1 fruit fly cellular context compared by ENCODE assay signal in the genomic region with DNA sequence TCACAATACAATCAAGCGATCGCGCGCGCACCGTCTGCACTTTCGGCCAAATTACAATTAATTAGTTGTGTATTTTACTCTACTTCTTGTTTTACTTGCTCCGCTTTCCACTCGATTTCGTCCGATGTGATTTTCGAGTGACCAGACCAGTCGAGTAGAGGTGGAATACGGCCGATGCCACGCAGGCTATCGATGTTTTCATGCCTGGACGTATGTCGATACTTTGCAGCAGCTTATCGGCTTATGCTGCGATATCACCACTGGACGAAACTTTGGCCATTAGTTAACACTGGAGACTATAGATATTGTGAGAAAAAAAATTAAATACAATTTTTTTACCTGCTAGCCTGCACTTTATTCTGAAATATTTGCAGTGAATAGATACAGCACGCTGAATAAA.
A peak's percentile ranks its signal among the peaks of the same experiment; 100 is the strongest.
TF ChIP-seq lines count a peak whose summit lies in the region.

TSS of gene RhoGAP19D (minus strand) at position 155 of the 400 bp plus-strand sequence.

TF ChIP-seq in whole organism, embryonic, 481 proteins besides CTCF, POLR2A, EP300 and RAD21 (continued from another document and continues in another):
- TF ChIP-seq croc (GFP tag; conservative IDR thresholded peaks at IDR 0.05; lab: Robert Waterston, UW) (no peak), ttk (GFP tag; IDR thresholded peaks at IDR 0.05; lab: Robert Waterston, UW) (no peak), klu (GFP tag; IDR thresholded peaks at IDR 0.05; lab: Robert Waterston, UW) (no peak), fd102C (GFP tag; optimal IDR thresholded peaks at IDR 0.05; lab: Kevin White, UChicago) (no peak), CG14014 (GFP tag; IDR thresholded peaks at IDR 0.05; lab: Robert Waterston, UW) (peak; percentile 32; the same call in 1 of the 2 replicates), da (GFP tag; optimal IDR thresholded peaks at IDR 0.05; lab: Kevin White, UChicago) (no peak), gcm2 (GFP tag; optimal IDR thresholded peaks at IDR 0.05; lab: Kevin White, UChicago) (no peak), CG3163 (GFP tag; optimal IDR thresholded peaks at IDR 0.05; lab: Kevin White, UChicago) (peak; percentile 38), tio (GFP tag; optimal IDR thresholded peaks at IDR 0.05; lab: Kevin White, UChicago) (no peak), kay (GFP tag; optimal IDR thresholded peaks at IDR 0.05; lab: Kevin White, UChicago) (peak; percentile 40), CG17912 (GFP tag; optimal IDR thresholded peaks at IDR 0.05; lab: Kevin White, UChicago) (no peak), CG1602 (GFP tag; optimal IDR thresholded peaks at IDR 0.05; lab: Kevin White, UChicago) (peak; percentile 47), eve (GFP tag; optimal IDR thresholded peaks at IDR 0.05; lab: Kevin White, UChicago) (no peak), CG10979 (tag; optimal IDR thresholded peaks at IDR 0.05; lab: Kevin White, UChicago) (no peak), CG11398 (GFP tag; optimal IDR thresholded peaks at IDR 0.05; lab: Kevin White, UChicago) (peak; percentile 41), CG10654 (GFP tag; optimal IDR thresholded peaks at IDR 0.05; lab: Kevin White, UChicago) (peak; percentile 29), amos (GFP tag; IDR thresholded peaks at IDR 0.05; lab: Robert Waterston, UW; ENCODE audit: partially characterized antibody) (peak; percentile 98), CG33213 (GFP tag; optimal IDR thresholded peaks at IDR 0.05; lab: Kevin White, UChicago) (peak; percentile 80), rib (GFP tag; IDR thresholded peaks at IDR 0.05; lab: Robert Waterston, UW) (0 out of 2 replicates have a peak, but pooled peaks have one; percentile 38), disco-r (GFP tag; optimal IDR thresholded peaks at IDR 0.05; lab: Kevin White, UChicago) (no peak), CG16813 (GFP tag; IDR thresholded peaks at IDR 0.05; lab: Robert Waterston, UW; ENCODE audit: partially characterized antibody) (peak; percentile 96), Trl (optimal IDR thresholded peaks at IDR 0.05; lab: Kevin White, UChicago) (no peak), Trl (GFP tag; optimal IDR thresholded peaks at IDR 0.05; lab: Kevin White, UChicago) (peak; percentile 66), bab2 (GFP tag; optimal IDR thresholded peaks at IDR 0.05; lab: Kevin White, UChicago) (peak; percentile 42), ssp (GFP tag; IDR thresholded peaks at IDR 0.05; lab: Robert Waterston, UW) (peak; percentile 59), Bdp1 (GFP tag; optimal IDR thresholded peaks at IDR 0.05; lab: Kevin White, UChicago) (peak; percentile 17), gt (GFP tag; IDR thresholded peaks at IDR 0.05; lab: Robert Waterston, UW) (no peak), Dp (GFP tag; optimal IDR thresholded peaks at IDR 0.05; lab: Kevin White, UChicago) (peak; percentile 40), CG34224 (GFP tag; IDR thresholded peaks at IDR 0.05; lab: Robert Waterston, UW; ENCODE audit: partially characterized antibody) (peak; percentile 88), HmgD (GFP tag; optimal IDR thresholded peaks at IDR 0.05; lab: Kevin White, UChicago) (peak; percentile 88), gce (GFP tag; IDR thresholded peaks at IDR 0.05; lab: Robert Waterston, UW) (0 out of 3 replicates have a peak, but pooled peaks have one; percentile 29), CG4707 (GFP tag; optimal IDR thresholded peaks at IDR 0.05; lab: Kevin White, UChicago) (no peak), sna (GFP tag; IDR thresholded peaks at IDR 0.05; lab: Robert Waterston, UW; ENCODE audit: partially characterized antibody) (peak; percentile 79), odd (GFP tag; optimal IDR thresholded peaks at IDR 0.05; lab: Kevin White, UChicago) (no peak), dpn (GFP tag; optimal IDR thresholded peaks at IDR 0.05; lab: Kevin White, UChicago) (peak; percentile 69 to 73), tgo (GFP tag; IDR thresholded peaks at IDR 0.05; lab: Robert Waterston, UW) (peak; percentile 39; the same call in 2 of the 3 replicates), CG9932 (GFP tag; IDR thresholded peaks at IDR 0.05; lab: Robert Waterston, UW) (peak; percentile 93), Antp (GFP tag; optimal IDR thresholded peaks at IDR 0.05; lab: Kevin White, UChicago) (peak; percentile 79), Drgx (GFP tag; IDR thresholded peaks at IDR 0.05; lab: Robert Waterston, UW) (0 out of 2 replicates have a peak, but pooled peaks have one; percentile 9), C15 (GFP tag; IDR thresholded peaks at IDR 0.05; lab: Robert Waterston, UW) (no peak), CG6175 (GFP tag; IDR thresholded peaks at IDR 0.05; lab: Robert Waterston, UW) (no peak), Pdp1 (GFP tag; optimal IDR thresholded peaks at IDR 0.05; lab: Kevin White, UChicago) (peak; percentile 58 to 62), CG7839 (tag; optimal IDR thresholded peaks at IDR 0.05; lab: Kevin White, UChicago) (no peak), CG4617 (GFP tag; optimal IDR thresholded peaks at IDR 0.05; lab: Kevin White, UChicago; ENCODE audit: borderline replicate concordance) (peak; percentile 27), CG15073 (GFP tag; optimal IDR thresholded peaks at IDR 0.05; lab: Kevin White, UChicago) (no peak), CG32532 (GFP tag; IDR thresholded peaks at IDR 0.05; lab: Robert Waterston, UW) (peak; percentile 72), B-H1 (GFP tag; IDR thresholded peaks at IDR 0.05; lab: Robert Waterston, UW) (peak; percentile 30; the same call in 1 of the 3 replicates), lilli (GFP tag; optimal IDR thresholded peaks at IDR 0.05; lab: Kevin White, UChicago) (peak; percentile 73), CG11560 (tag; IDR thresholded peaks at IDR 0.05; lab: Robert Waterston, UW) (no peak), Elba2 (GFP tag; optimal IDR thresholded peaks at IDR 0.05; lab: Kevin White, UChicago) (no peak), Fer3 (tag; optimal IDR thresholded peaks at IDR 0.05; lab: Kevin White, UChicago) (peak; percentile 26), ATbp (GFP tag; optimal IDR thresholded peaks at IDR 0.05; lab: Kevin White, UChicago) (no peak), CG10431 (GFP tag; optimal IDR thresholded peaks at IDR 0.05; lab: Kevin White, UChicago) (no peak), Neu2 (GFP tag; optimal IDR thresholded peaks at IDR 0.05; lab: Kevin White, UChicago; ENCODE audit: borderline replicate concordance) (no peak), CG18619 (GFP tag; optimal IDR thresholded peaks at IDR 0.05; lab: Kevin White, UChicago) (no peak), CG17568 (GFP tag; optimal IDR thresholded peaks at IDR 0.05; lab: Kevin White, UChicago) (no peak), CG2712 (tag; optimal IDR thresholded peaks at IDR 0.05; lab: Kevin White, UChicago) (peak; percentile 19), hth (optimal IDR thresholded peaks at IDR 0.05; lab: Kevin White, UChicago) (no peak), shn (GFP tag; optimal IDR thresholded peaks at IDR 0.05; lab: Kevin White, UChicago) (peak; percentile 67), hb (GFP tag; IDR thresholded peaks at IDR 0.05; lab: Robert Waterston, UW; ENCODE audit: partially characterized antibody) (peak; percentile 93), schlank (tag; optimal IDR thresholded peaks at IDR 0.05; lab: Kevin White, UChicago) (no peak), Dfd (GFP tag; optimal IDR thresholded peaks at IDR 0.05; lab: Kevin White, UChicago) (no peak), Mad (GFP tag; optimal IDR thresholded peaks at IDR 0.05; lab: Kevin White, UChicago) (peak; percentile 54), E2f2 (GFP tag; IDR thresholded peaks at IDR 0.05; lab: Robert Waterston, UW) (peak; percentile 61), crp (GFP tag; optimal IDR thresholded peaks at IDR 0.05; lab: Kevin White, UChicago) (no peak), Hey (tag; optimal IDR thresholded peaks at IDR 0.05; lab: Kevin White, UChicago) (peak; percentile 14), CG7987 (GFP tag; optimal IDR thresholded peaks at IDR 0.05; lab: Kevin White, UChicago) (peak; percentile 44), Blimp-1 (GFP tag; optimal IDR thresholded peaks at IDR 0.05; lab: Kevin White, UChicago) (peak; percentile 6), CG30403 (GFP tag; optimal IDR thresholded peaks at IDR 0.05; lab: Kevin White, UChicago) (peak; percentile 58), toy (GFP tag; IDR thresholded peaks at IDR 0.05; lab: Robert Waterston, UW) (no peak), CG6683 (GFP tag; optimal IDR thresholded peaks at IDR 0.05; lab: Kevin White, UChicago) (no peak), Dref (GFP tag; IDR thresholded peaks at IDR 0.05; lab: Robert Waterston, UW) (peak; percentile 98), Hr78 (GFP tag; optimal IDR thresholded peaks at IDR 0.05; lab: Kevin White, UChicago) (no peak), Sox102F (GFP tag; optimal IDR thresholded peaks at IDR 0.05; lab: Kevin White, UChicago) (peak; percentile 4), h (optimal IDR thresholded peaks at IDR 0.05; lab: Kevin White, UChicago) (no peak), CG4404 (GFP tag; IDR thresholded peaks at IDR 0.05; lab: Robert Waterston, UW) (0 out of 2 replicates have a peak, but pooled peaks have one; percentile 27), MESR4 (GFP tag; optimal IDR thresholded peaks at IDR 0.05; lab: Kevin White, UChicago) (peak; percentile 62), tna (GFP tag; IDR thresholded peaks at IDR 0.05; lab: Robert Waterston, UW; ENCODE audit: partially characterized antibody) (peak; percentile 93), luna (GFP tag; optimal IDR thresholded peaks at IDR 0.05; lab: Kevin White, UChicago) (peak; percentile 64), Hand (GFP tag; optimal IDR thresholded peaks at IDR 0.05; lab: Kevin White, UChicago) (no peak), ham (GFP tag; IDR thresholded peaks at IDR 0.05; lab: Robert Waterston, UW) (no peak), dan (GFP tag; IDR thresholded peaks at IDR 0.05; lab: Robert Waterston, UW) (no peak), HHEX (GFP tag; optimal IDR thresholded peaks at IDR 0.05; lab: Kevin White, UChicago) (no peak), CG33557 (GFP tag; optimal IDR thresholded peaks at IDR 0.05; lab: Kevin White, UChicago) (no peak), Xbp1 (GFP tag; optimal IDR thresholded peaks at IDR 0.05; lab: Kevin White, UChicago) (peak; percentile 68), CG3281 (GFP tag; optimal IDR thresholded peaks at IDR 0.05; lab: Kevin White, UChicago) (no peak), CG5953 (GFP tag; IDR thresholded peaks at IDR 0.05; lab: Robert Waterston, UW) (0 out of 2 replicates have a peak, but pooled peaks have one; percentile 37), phol (tag; optimal IDR thresholded peaks at IDR 0.05; lab: Kevin White, UChicago) (peak; percentile 40), hbn (GFP tag; IDR thresholded peaks at IDR 0.05; lab: Robert Waterston, UW; ENCODE audit: partially characterized antibody) (peak; percentile 88), lmd (GFP tag; IDR thresholded peaks at IDR 0.05; lab: Robert Waterston, UW) (peak; percentile 46; the same call in 1 of the 2 replicates), nmo (GFP tag; optimal IDR thresholded peaks at IDR 0.05; lab: Kevin White, UChicago) (peak; percentile 42), CG7786 (GFP tag; optimal IDR thresholded peaks at IDR 0.05; lab: Kevin White, UChicago) (peak; percentile 68), Nf-YC (tag; optimal IDR thresholded peaks at IDR 0.05; lab: Kevin White, UChicago) (peak; percentile 19), fd64A (GFP tag; optimal IDR thresholded peaks at IDR 0.05; lab: Kevin White, UChicago) (no peak), Aef1 (GFP tag; IDR thresholded peaks at IDR 0.05; lab: Robert Waterston, UW) (peak; percentile 48; the same call in 2 of the 3 replicates), zf30C (GFP tag; optimal IDR thresholded peaks at IDR 0.05; lab: Kevin White, UChicago) (peak; percentile 17), CG12942 (GFP tag; optimal IDR thresholded peaks at IDR 0.05; lab: Kevin White, UChicago) (peak; percentile 39), cato (GFP tag; optimal IDR thresholded peaks at IDR 0.05; lab: Kevin White, UChicago; ENCODE audit: borderline replicate concordance) (no peak), ind (GFP tag; optimal IDR thresholded peaks at IDR 0.05; lab: Kevin White, UChicago) (peak; percentile 66), lbe (GFP tag; optimal IDR thresholded peaks at IDR 0.05; lab: Kevin White, UChicago) (peak; percentile 26), Mrtf (GFP tag; IDR thresholded peaks at IDR 0.05; lab: Robert Waterston, UW) (no peak), CG31388 (GFP tag; optimal IDR thresholded peaks at IDR 0.05; lab: Kevin White, UChicago) (no peak), CG1603 (tag; optimal IDR thresholded peaks at IDR 0.05; lab: Kevin White, UChicago) (peak; percentile 85), Med (GFP tag; lab: Kevin White, UChicago) (peak; percentile 95), Hr51 (GFP tag; optimal IDR thresholded peaks at IDR 0.05; lab: Kevin White, UChicago) (peak in 1 of 2 experiments; percentile 69), kah (GFP tag; optimal IDR thresholded peaks at IDR 0.05; lab: Kevin White, UChicago) (no peak), CG11093 (GFP tag; IDR thresholded peaks at IDR 0.05; lab: Robert Waterston, UW) (no peak), Lpt (GFP tag; optimal IDR thresholded peaks at IDR 0.05; lab: Kevin White, UChicago) (no peak), jumu (GFP tag; optimal IDR thresholded peaks at IDR 0.05; lab: Kevin White, UChicago) (peak; percentile 54), CG12744 (GFP tag; optimal IDR thresholded peaks at IDR 0.05; lab: Kevin White, UChicago) (peak; percentile 43), CG8924 (tag; optimal IDR thresholded peaks at IDR 0.05; lab: Kevin White, UChicago) (no peak), CG31365 (tag; optimal IDR thresholded peaks at IDR 0.05; lab: Kevin White, UChicago) (no peak), CG2875 (GFP tag; optimal IDR thresholded peaks at IDR 0.05; lab: Kevin White, UChicago) (no peak), jing (GFP tag; optimal IDR thresholded peaks at IDR 0.05; lab: Kevin White, UChicago) (no peak), HmgZ (tag; optimal IDR thresholded peaks at IDR 0.05; lab: Kevin White, UChicago) (peak; percentile 78), CG9215 (GFP tag; IDR thresholded peaks at IDR 0.05; lab: Robert Waterston, UW) (peak; percentile 50; the same call in 1 of the 2 replicates), CG3838 (GFP tag; optimal IDR thresholded peaks at IDR 0.05; lab: Kevin White, UChicago) (no peak), ase (GFP tag; IDR thresholded peaks at IDR 0.05; lab: Robert Waterston, UW) (no peak), slbo (GFP tag; IDR thresholded peaks at IDR 0.05; lab: Robert Waterston, UW) (peak; percentile 89), CG1647 (GFP tag; optimal IDR thresholded peaks at IDR 0.05; lab: Kevin White, UChicago) (peak; percentile 40), Vsx1 (GFP tag; optimal IDR thresholded peaks at IDR 0.05; lab: Kevin White, UChicago) (peak; percentile 12), CG6765 (GFP tag; optimal IDR thresholded peaks at IDR 0.05; lab: Kevin White, UChicago) (no peak), BEAF-32 (GFP tag; optimal IDR thresholded peaks at IDR 0.05; lab: Kevin White, UChicago) (peak; percentile 93), bsh (GFP tag; optimal IDR thresholded peaks at IDR 0.05; lab: Kevin White, UChicago) (no peak), fu2 (GFP tag; optimal IDR thresholded peaks at IDR 0.05; lab: Kevin White, UChicago) (peak; percentile 32), CG1529 (GFP tag; optimal IDR thresholded peaks at IDR 0.05; lab: Kevin White, UChicago) (no peak)
